Worm (Caenorhabditis elegans): ENCODE results near the gene R148.4.

ce11 chrIII:3138087-3138486 lies 33.3 kb upstream of the R148.4 start:
- TF ChIP-seq nhr-10 (tag; optimal IDR thresholded peaks at IDR 0.05) (no peak), dmd-4 (tag; optimal IDR thresholded peaks at IDR 0.05) (no peak)
